Worm (Caenorhabditis elegans) whole organism, young adult: ENCODE results near the gene B0454.6.

ENCODE experiments used
- C06A6.2 ChIP-seq: fragments of 200-800 bp; sonication (Bioruptor generic); conservative IDR thresholded peaks from 2 replicates; pipeline ENCODE4 v1.3.6; 2022; ENCODE audit warnings: missing genetic modification characterization, missing compliant biosample characterization
- F10E7.11 ChIP-seq: sonication (generic microtip); optimal IDR thresholded peaks from 2 replicates; lab custom pipeline; 2017; ENCODE audit warnings: mild to moderate bottlenecking, missing genetic modification characterization, moderate library complexity, missing compliant biosample characterization
- F22D6.2 ChIP-seq: sonication (generic microtip); optimal IDR thresholded peaks from 2 replicates; lab custom pipeline; 2016; ENCODE audit warnings: mild to moderate bottlenecking, missing genetic modification characterization, missing compliant biosample characterization
- F23B12.7 ChIP-seq: sonication (generic microtip); optimal IDR thresholded peaks from 2 replicates; lab custom pipeline; 2017; ENCODE audit warnings: missing genetic modification characterization, mild to moderate bottlenecking, missing compliant biosample characterization, antibody characterized with exemption, moderate library complexity; ENCODE audit not compliant: insufficient read depth
- F52B5.7 ChIP-seq: sonication (generic microtip); optimal IDR thresholded peaks from 2 replicates; lab custom pipeline; 2016; ENCODE audit warnings: mild to moderate bottlenecking, missing genetic modification characterization, missing compliant biosample characterization
- Y53G8AR.9 ChIP-seq: fragments of 200-800 bp; sonication (Bioruptor generic); conservative IDR thresholded peaks from 2 replicates; pipeline ENCODE4 v1.3.6; 2022; ENCODE audit warnings: missing genetic modification reagents, missing genetic modification characterization, missing compliant biosample characterization
- Y56A3A.18 ChIP-seq: fragments of 200-800 bp; sonication (Bioruptor generic); IDR thresholded peaks from 2 replicates; pipeline ENCODE4 v1.3.6; 2022; ENCODE audit warnings: missing genetic modification reagents, missing genetic modification characterization, missing compliant biosample characterization
- Y67H2A.10 ChIP-seq: fragments of 200-800 bp; sonication (Bioruptor generic); conservative IDR thresholded peaks from 2 replicates; pipeline ENCODE4 v1.3.6; 2022; ENCODE audit warnings: missing genetic modification reagents, missing genetic modification characterization, missing compliant biosample characterization
- ZK185.1 ChIP-seq: sonication (generic microtip); optimal IDR thresholded peaks from 2 replicates; lab custom pipeline; 2016; ENCODE audit warnings: mild to moderate bottlenecking, missing genetic modification characterization, missing compliant biosample characterization; ENCODE audit not compliant: poor library complexity, severe bottlenecking
- aptf-2 ChIP-seq: fragments of 200-800 bp; sonication (Bioruptor generic); conservative IDR thresholded peaks from 2 replicates; pipeline ENCODE4 v1.3.6; 2022; ENCODE audit warnings: missing genetic modification reagents, missing genetic modification characterization, missing compliant biosample characterization
- attf-5 ChIP-seq: fragments of 200-800 bp; sonication (Bioruptor generic); optimal IDR thresholded peaks from 2 replicates; lab custom pipeline; 2018; ENCODE audit warnings: mild to moderate bottlenecking, missing genetic modification characterization, missing compliant biosample characterization
- ccch-3 ChIP-seq: fragments of 200-800 bp; sonication (Bioruptor generic); optimal IDR thresholded peaks from 2 replicates; lab custom pipeline; 2018; ENCODE audit warnings: mild to moderate bottlenecking, missing genetic modification characterization, missing compliant biosample characterization
- cebp-1 ChIP-seq, 2 experiments: fragments of 200-800 bp in 1 of 2; sonication (Bioruptor generic) in 1 of 2; sonication (generic microtip) in 1 of 2; IDR thresholded peaks in 1 of 2; optimal IDR thresholded peaks in 1 of 2; 2 replicates each; pipeline versions ENCODE4 v1.3.6 to Lab custom; 2017 to 2022; ENCODE audit warnings: missing compliant biosample characterization in 2 of 2, missing genetic modification characterization in 2 of 2, mild to moderate bottlenecking in 1 of 2, missing genetic modification reagents in 1 of 2, moderate library complexity in 1 of 2
- cebp-2 ChIP-seq: fragments of 200-800 bp; sonication (Bioruptor generic); IDR thresholded peaks from 2 replicates; pipeline ENCODE4 v1.3.6; 2022; ENCODE audit warnings: missing genetic modification characterization, missing compliant biosample characterization
- ceh-100 ChIP-seq: fragments of 200-800 bp; sonication (Bioruptor generic); IDR thresholded peaks from 2 replicates; pipeline ENCODE4 v1.3.6; 2022; ENCODE audit warnings: missing genetic modification reagents, missing genetic modification characterization, missing compliant biosample characterization
- ceh-27 ChIP-seq: fragments of 200-800 bp; sonication (Bioruptor generic); optimal IDR thresholded peaks from 2 replicates; lab custom pipeline; 2018; ENCODE audit warnings: mild to moderate bottlenecking, missing genetic modification characterization, moderate library complexity, missing compliant biosample characterization
- ceh-40 ChIP-seq: fragments of 200-800 bp; sonication (Bioruptor generic); IDR thresholded peaks from 2 replicates; pipeline ENCODE4 v1.3.6; 2022; ENCODE audit warnings: missing genetic modification characterization, missing compliant biosample characterization
- ceh-91 ChIP-seq: fragments of 200-800 bp; sonication (Bioruptor generic); IDR thresholded peaks from 2 replicates; pipeline ENCODE4 v1.3.6; 2022; ENCODE audit warnings: missing genetic modification reagents, missing genetic modification characterization, missing compliant biosample characterization
- chd-7 ChIP-seq: sonication (generic microtip); optimal IDR thresholded peaks from 2 replicates; lab custom pipeline; 2016; ENCODE audit warnings: mild to moderate bottlenecking, missing genetic modification characterization, moderate library complexity, missing compliant biosample characterization
- die-1 ChIP-seq: sonication (generic microtip); optimal IDR thresholded peaks from 2 replicates; lab custom pipeline; 2016; ENCODE audit warnings: missing genotype, mild to moderate bottlenecking, missing genetic modification characterization, missing compliant biosample characterization
- dox-1 ChIP-seq: fragments of 200-800 bp; sonication (Bioruptor generic); IDR thresholded peaks from 2 replicates; pipeline ENCODE4 v1.3.6; 2022; ENCODE audit warnings: missing genetic modification reagents, missing genetic modification characterization, missing compliant biosample characterization
- dpl-1 ChIP-seq: fragments of 150-350 bp; optimal IDR thresholded peaks from 2 replicates; lab custom pipeline; 2014; ENCODE audit warnings: missing biosample characterization, missing genetic modification reagents, missing genetic modification characterization
- egl-18 ChIP-seq: fragments of 200-800 bp; sonication (Bioruptor generic); IDR thresholded peaks from 2 replicates; pipeline ENCODE4 v1.3.6; 2022; ENCODE audit warnings: missing genetic modification reagents, missing genetic modification characterization, missing compliant biosample characterization
- egl-44 ChIP-seq: fragments of 200-800 bp; sonication (Bioruptor generic); IDR thresholded peaks from 2 replicates; pipeline ENCODE4 v1.3.6; 2022; ENCODE audit warnings: missing genetic modification reagents, missing genetic modification characterization, missing compliant biosample characterization
- egrh-3 ChIP-seq: fragments of 200-800 bp; sonication (Bioruptor generic); IDR thresholded peaks from 2 replicates; pipeline ENCODE4 v1.3.6; 2022; ENCODE audit warnings: missing genetic modification reagents, missing genetic modification characterization, missing compliant biosample characterization
- ets-4 ChIP-seq: fragments of 200-800 bp; sonication (Bioruptor generic); optimal IDR thresholded peaks from 2 replicates; lab custom pipeline; 2018; ENCODE audit warnings: mild to moderate bottlenecking, missing genetic modification characterization, missing compliant biosample characterization
- hmg-1.2 ChIP-seq: fragments of 200-800 bp; sonication (Bioruptor generic); IDR thresholded peaks from 2 replicates; pipeline ENCODE4 v1.3.6; 2022; ENCODE audit warnings: missing genetic modification reagents, missing genetic modification characterization, missing compliant biosample characterization
- hmg-20 ChIP-seq: fragments of 200-800 bp; sonication (Bioruptor generic); IDR thresholded peaks from 2 replicates; pipeline ENCODE4 v1.3.6; 2022; ENCODE audit warnings: missing genetic modification reagents, missing genetic modification characterization, missing compliant biosample characterization
- hsf-1 ChIP-seq: fragments of 200-800 bp; sonication (Bioruptor generic); IDR thresholded peaks from 2 replicates; pipeline ENCODE4 v1.3.6; 2022; ENCODE audit warnings: missing genetic modification reagents, missing genetic modification characterization, missing compliant biosample characterization
- lag-1 ChIP-seq: fragments of 200-800 bp; sonication (Bioruptor generic); IDR thresholded peaks from 2 replicates; pipeline ENCODE4 v1.3.6; 2022; ENCODE audit warnings: missing genetic modification reagents, missing genetic modification characterization, missing compliant biosample characterization
- madf-6 ChIP-seq: fragments of 200-800 bp; sonication (Bioruptor generic); IDR thresholded peaks from 2 replicates; pipeline ENCODE4 v1.3.6; 2022; ENCODE audit warnings: missing genetic modification reagents, missing genetic modification characterization, missing compliant biosample characterization
- madf-8 ChIP-seq: fragments of 200-800 bp; sonication (Bioruptor generic); conservative IDR thresholded peaks from 2 replicates; pipeline ENCODE4 v1.3.6; 2022; ENCODE audit warnings: missing genetic modification reagents, missing genetic modification characterization, missing compliant biosample characterization
- mcd-1 ChIP-seq: fragments of 200-800 bp; sonication (Bioruptor generic); IDR thresholded peaks from 2 replicates; pipeline ENCODE4 v1.3.6; 2022; ENCODE audit warnings: missing genetic modification reagents, missing genetic modification characterization, missing compliant biosample characterization
- mes-4 ChIP-seq: sonication (generic microtip); optimal IDR thresholded peaks from 2 replicates; lab custom pipeline; 2016; ENCODE audit warnings: missing genotype, missing genetic modification characterization, missing compliant biosample characterization
- nhr-120 ChIP-seq: fragments of 200-800 bp; sonication (Bioruptor generic); IDR thresholded peaks from 2 replicates; pipeline ENCODE4 v1.3.6; 2022; ENCODE audit warnings: missing genetic modification characterization, missing compliant biosample characterization
- nhr-179 ChIP-seq: sonication (generic microtip); optimal IDR thresholded peaks from 2 replicates; lab custom pipeline; 2016; ENCODE audit warnings: mild to moderate bottlenecking, missing genetic modification characterization, missing compliant biosample characterization
- pha-4 ChIP-seq: fragments of 150-350 bp; sonication (generic microtip); optimal IDR thresholded peaks from 2 replicates; lab custom pipeline; 2014; ENCODE audit warnings: missing biosample characterization, missing genetic modification reagents, missing genetic modification characterization
- rcor-1 ChIP-seq: fragments of 200-800 bp; sonication (Bioruptor generic); IDR thresholded peaks from 2 replicates; pipeline ENCODE4 v1.3.6; 2022; ENCODE audit warnings: missing genetic modification reagents, missing genetic modification characterization, missing compliant biosample characterization
- rec-8 ChIP-seq, 2 experiments: sonication (generic microtip); optimal IDR thresholded peaks; 2 replicates each; lab custom pipeline; 2016; ENCODE audit warnings: mild to moderate bottlenecking in 2 of 2, missing genetic modification characterization in 2 of 2, missing genetic modification reagents in 2 of 2, missing genotype in 2 of 2, missing biosample characterization in 1 of 2, missing compliant biosample characterization in 1 of 2, moderate library complexity in 1 of 2
- repo-1 ChIP-seq: sonication (generic microtip); optimal IDR thresholded peaks from 2 replicates; lab custom pipeline; 2017; ENCODE audit warnings: mild to moderate bottlenecking, missing genetic modification characterization, missing compliant biosample characterization
- snpc-1.3 ChIP-seq: sonication (generic microtip); optimal IDR thresholded peaks from 2 replicates; lab custom pipeline; 2017; ENCODE audit warnings: missing genetic modification characterization, mild to moderate bottlenecking, missing compliant biosample characterization, antibody characterized with exemption, moderate library complexity, missing genotype, missing genetic modification reagents; ENCODE audit not compliant: insufficient read depth
- tbp1 ChIP-seq: fragments of 200-800 bp; sonication (Bioruptor generic); optimal IDR thresholded peaks from 2 replicates; lab custom pipeline; 2018; ENCODE audit warnings: mild to moderate bottlenecking, missing genetic modification characterization, missing compliant biosample characterization
- unc-62 ChIP-seq: fragments of 150-350 bp; optimal IDR thresholded peaks from 2 replicates; lab custom pipeline; 2014; ENCODE audit warnings: missing biosample characterization, missing genetic modification reagents, missing genetic modification characterization
- xnd-1 ChIP-seq: sonication (generic microtip); optimal IDR thresholded peaks from 2 replicates; lab custom pipeline; 2016; ENCODE audit warnings: missing genotype, missing genetic modification reagents, missing genetic modification characterization, missing compliant biosample characterization
- zfh-2 ChIP-seq: fragments of 200-800 bp; sonication (Bioruptor generic); conservative IDR thresholded peaks from 2 replicates; pipeline ENCODE4 v1.3.6; 2022; ENCODE audit warnings: missing genetic modification reagents, missing genetic modification characterization, missing compliant biosample characterization
- ztf-25 ChIP-seq: fragments of 200-800 bp; sonication (Bioruptor generic); IDR thresholded peaks from 2 replicates; pipeline ENCODE4 v1.3.6; 2022; ENCODE audit warnings: missing genetic modification reagents, missing genetic modification characterization, missing compliant biosample characterization
- ztf-28 ChIP-seq: fragments of 200-800 bp; sonication (Bioruptor generic); IDR thresholded peaks from 2 replicates; pipeline ENCODE4 v1.3.6; 2022; ENCODE audit warnings: missing genetic modification reagents, missing genetic modification characterization, missing compliant biosample characterization

The B0454.6 gene

ce11 chrII:3054622-3055021 lies 22.0 kb downstream of the B0454.6 start:
- TF ChIP-seq F52B5.7 (no peak), cebp-2 (GFP tag; lab: Robert Waterston, UW) (0 out of 2 replicates have a peak, but pooled peaks have one; percentile 49), hsf-1 (0 out of 2 replicates have a peak, but pooled peaks have one; percentile 41), zfh-2 (GFP tag; lab: Robert Waterston, UW) (peak; percentile 89), ZK185.1 (tag; lab: Kevin White, UChicago) (no peak), madf-6 (0 out of 2 replicates have a peak, but pooled peaks have one; percentile 0), mcd-1 (GFP tag; lab: Robert Waterston, UW) (0 out of 2 replicates have a peak, but pooled peaks have one; percentile 8), egrh-3 (GFP tag; lab: Robert Waterston, UW) (peak; percentile 53; the same call in 1 of the 2 replicates), hmg-1.2 (GFP tag; lab: Robert Waterston, UW) (peak; percentile 96)

DNA sequence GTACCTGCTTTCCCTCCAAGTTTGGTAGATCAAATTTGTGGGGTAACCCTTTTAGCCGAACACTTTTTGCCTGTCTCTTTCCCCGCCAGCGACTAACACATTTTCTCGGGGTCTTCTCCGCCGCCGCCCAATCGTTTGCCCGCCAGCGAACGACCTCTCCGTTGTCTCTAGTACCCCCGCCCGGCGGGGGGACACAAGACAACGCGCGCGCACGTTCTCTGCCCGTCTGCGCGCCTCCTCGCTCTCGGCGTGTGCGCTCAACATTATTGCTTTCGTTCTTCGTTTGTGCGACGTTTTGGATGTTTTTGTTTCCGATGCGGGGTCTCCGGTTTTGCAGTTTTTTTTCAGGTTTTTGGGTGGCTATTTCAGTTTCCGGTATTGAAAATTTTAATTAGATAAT lies 23.0 kb downstream of the B0454.6 start:
- no peak for TF ChIP-seq Y56A3A.18 (GFP tag; lab: Robert Waterston, UW)
- TF ChIP-seq F22D6.2 (tag; lab: Kevin White, UChicago) = no peak
- no peak for TF ChIP-seq aptf-2 (GFP tag; lab: Robert Waterston, UW)
- no peak for TF ChIP-seq chd-7 (tag; lab: Kevin White, UChicago)
- no peak for TF ChIP-seq cebp-1 (GFP tag; IDR thresholded peaks at IDR 0.05; lab: Robert Waterston, UW)
- peak; percentile 52 for TF ChIP-seq cebp-1 (tag; optimal IDR thresholded peaks at IDR 0.05; lab: Kevin White, UChicago)
- TF ChIP-seq snpc-1.3 (tag; lab: Kevin White, UChicago) = no peak
- no peak for TF ChIP-seq dox-1 (GFP tag; lab: Robert Waterston, UW)
- peak; percentile 18 for TF ChIP-seq ceh-27 (GFP tag; lab: Kevin White, UChicago)
- TF ChIP-seq xnd-1 (tag; lab: Kevin White, UChicago) = no peak
- no peak for TF ChIP-seq ztf-25 (GFP tag; lab: Robert Waterston, UW)
- TF ChIP-seq ceh-91 (GFP tag; lab: Robert Waterston, UW) = no peak
- no peak for TF ChIP-seq rcor-1 (GFP tag; lab: Robert Waterston, UW)
- TF ChIP-seq lag-1 (GFP tag; lab: Robert Waterston, UW) = 0 out of 2 replicates have a peak, but pooled peaks have one; percentile 19
- no peak for TF ChIP-seq hmg-20 (GFP tag; lab: Robert Waterston, UW)
- no peak for TF ChIP-seq F23B12.7 (tag; lab: Kevin White, UChicago)
- no peak for TF ChIP-seq F10E7.11 (tag; lab: Kevin White, UChicago)
- 0 out of 2 replicates have a peak, but pooled peaks have one; percentile 21 for TF ChIP-seq madf-8
- no peak for TF ChIP-seq C06A6.2 (GFP tag; lab: Robert Waterston, UW)
- peak; percentile 96 for TF ChIP-seq zfh-2 (GFP tag; lab: Robert Waterston, UW)
- no peak for TF ChIP-seq mes-4 (tag; lab: Kevin White, UChicago)
- no peak for TF ChIP-seq unc-62 (GFP tag; lab: Kevin White, UChicago)
- TF ChIP-seq ztf-28 (GFP tag; lab: Robert Waterston, UW) = no peak
- no peak for TF ChIP-seq ccch-3 (GFP tag; lab: Kevin White, UChicago)
- no peak for TF ChIP-seq Y53G8AR.9 (GFP tag; lab: Robert Waterston, UW)
- TF ChIP-seq dpl-1 (GFP tag; lab: Kevin White, UChicago) = no peak
- no peak for TF ChIP-seq pha-4 (tag; lab: Kevin White, UChicago)
- TF ChIP-seq repo-1 (tag; lab: Kevin White, UChicago) = no peak
- TF ChIP-seq egl-18 (GFP tag; lab: Robert Waterston, UW) = 0 out of 2 replicates have a peak, but pooled peaks have one; percentile 29
- no peak for TF ChIP-seq die-1
- peak; percentile 23 for TF ChIP-seq attf-5 (GFP tag; lab: Kevin White, UChicago)
- TF ChIP-seq rec-8 (tag; optimal IDR thresholded peaks at IDR 0.05; lab: Kevin White, UChicago) = no peak
- TF ChIP-seq egl-44 (GFP tag; lab: Robert Waterston, UW) = no peak
- TF ChIP-seq ceh-100 (GFP tag; lab: Robert Waterston, UW) = no peak
- no peak for TF ChIP-seq ets-4 (GFP tag; lab: Kevin White, UChicago)
- TF ChIP-seq nhr-120 (GFP tag; lab: Robert Waterston, UW) = no peak
- no peak for TF ChIP-seq ceh-40 (GFP tag; lab: Robert Waterston, UW)
- TF ChIP-seq Y67H2A.10 (GFP tag; lab: Robert Waterston, UW) = no peak
- no peak for TF ChIP-seq nhr-179 (tag; lab: Kevin White, UChicago)
- TF ChIP-seq tbp1 (GFP tag; lab: Kevin White, UChicago) = no peak
